Fruit fly (Drosophila melanogaster) whole organism, embryonic: ENCODE measurements around the gene klg.

ENCODE experiments used
- Abd-B ChIP-seq: fragments of 200-800 bp; sonication (Bioruptor generic); optimal IDR thresholded peaks from 2 replicates; lab custom pipeline; 2018; ENCODE audit warnings: missing biosample characterization, mild to moderate bottlenecking, missing genetic modification characterization, moderate library complexity
- Atf6 ChIP-seq: fragments of 200-800 bp; sonication (Bioruptor generic); IDR thresholded peaks from 2 replicates; pipeline ENCODE4 v1.3.6; 2022; ENCODE audit warnings: missing biosample characterization, missing genetic modification characterization
- B-H2 ChIP-seq: fragments of 200-800 bp; sonication (Bioruptor generic); optimal IDR thresholded peaks from 2 replicates; lab custom pipeline; 2018; ENCODE audit warnings: missing biosample characterization, mild to moderate bottlenecking, missing genetic modification characterization
- Bdp1 ChIP-seq: fragments of 200-800 bp; sonication (Bioruptor generic); optimal IDR thresholded peaks from 3 replicates; lab custom pipeline; 2016; ENCODE audit warnings: missing biosample characterization, missing genetic modification characterization
- CG10979 ChIP-seq: fragments of 200-800 bp; sonication (Bioruptor generic); optimal IDR thresholded peaks from 2 replicates; lab custom pipeline; 2018; ENCODE audit warnings: missing biosample characterization, mild to moderate bottlenecking, missing genetic modification characterization, moderate library complexity
- CG11085 ChIP-seq: fragments of 200-800 bp; sonication (Bioruptor generic); IDR thresholded peaks from 2 replicates; pipeline ENCODE4 v1.3.6; 2022; ENCODE audit warnings: missing biosample characterization, missing genetic modification characterization
- CG12155 ChIP-seq: fragments of 200-800 bp; sonication (Bioruptor generic); optimal IDR thresholded peaks from 3 replicates; lab custom pipeline; 2016; ENCODE audit warnings: missing biosample characterization, missing genetic modification characterization
- CG13287 ChIP-seq: fragments of 200-800 bp; sonication (Bioruptor generic); IDR thresholded peaks from 2 replicates; pipeline ENCODE4 v1.3.6; 2022; ENCODE audit warnings: missing biosample characterization, missing genetic modification characterization; ENCODE audit not compliant: partially characterized antibody
- CG17568 ChIP-seq: fragments of 200-800 bp; sonication (Bioruptor generic); optimal IDR thresholded peaks from 2 replicates; lab custom pipeline; 2018; ENCODE audit warnings: missing biosample characterization, mild to moderate bottlenecking, missing genetic modification characterization, moderate library complexity
- CG18476 ChIP-seq: fragments of 200-800 bp; sonication (Bioruptor generic); optimal IDR thresholded peaks from 2 replicates; lab custom pipeline; 2016; ENCODE audit warnings: missing biosample characterization, mild to moderate bottlenecking, missing genetic modification characterization
- CG18599 ChIP-seq: fragments of 200-800 bp; sonication (Bioruptor generic); optimal IDR thresholded peaks from 3 replicates; lab custom pipeline; 2017; ENCODE audit warnings: missing biosample characterization, missing genetic modification characterization, mild to moderate bottlenecking, moderate library complexity, missing genetic modification reagents
- CG2129 ChIP-seq: fragments of 200-800 bp; sonication (Bioruptor generic); IDR thresholded peaks from 2 replicates; pipeline ENCODE4 v1.3.6; 2022; ENCODE audit warnings: missing biosample characterization, missing genetic modification characterization; ENCODE audit not compliant: partially characterized antibody
- CG2889 ChIP-seq: fragments of 200-800 bp; sonication (Bioruptor generic); IDR thresholded peaks from 3 replicates; pipeline ENCODE4 v1.3.6; 2022; ENCODE audit warnings: missing biosample characterization, missing genetic modification characterization
- CG31441 ChIP-seq: fragments of 200-800 bp; sonication (Bioruptor generic); IDR thresholded peaks from 2 replicates; pipeline ENCODE4 v1.3.6; 2022; ENCODE audit warnings: missing biosample characterization, missing genetic modification characterization
- CG3163 ChIP-seq: fragments of 200-800 bp; sonication (Bioruptor generic); optimal IDR thresholded peaks from 3 replicates; lab custom pipeline; 2016; ENCODE audit warnings: missing biosample characterization, missing genetic modification characterization
- CG3281 ChIP-seq: fragments of 200-800 bp; sonication (Bioruptor generic); optimal IDR thresholded peaks from 3 replicates; lab custom pipeline; 2017; ENCODE audit warnings: missing biosample characterization, mild to moderate bottlenecking, missing genetic modification characterization
- CG4617 ChIP-seq: fragments of 200-800 bp; sonication (Bioruptor generic); optimal IDR thresholded peaks from 3 replicates; lab custom pipeline; 2016; ENCODE audit warnings: missing biosample characterization, missing genetic modification characterization, borderline replicate concordance
- CG4707 ChIP-seq: fragments of 200-800 bp; sonication (Bioruptor generic); optimal IDR thresholded peaks from 2 replicates; lab custom pipeline; 2018; ENCODE audit warnings: missing biosample characterization, mild to moderate bottlenecking, missing genetic modification characterization, moderate library complexity
- CG4730 ChIP-seq: fragments of 200-800 bp; sonication (Bioruptor generic); IDR thresholded peaks from 2 replicates; pipeline ENCODE4 v1.3.6; 2022; ENCODE audit warnings: missing biosample characterization, missing genetic modification characterization
- CG7556 ChIP-seq: fragments of 200-800 bp; sonication (Bioruptor generic); optimal IDR thresholded peaks from 2 replicates; lab custom pipeline; 2017; ENCODE audit warnings: missing biosample characterization, mild to moderate bottlenecking, missing genetic modification characterization
- Chrac-16 ChIP-seq: fragments of 200-800 bp; sonication (Bioruptor generic); optimal IDR thresholded peaks from 3 replicates; lab custom pipeline; 2016; ENCODE audit warnings: missing biosample characterization, missing genetic modification characterization
- Dip2 ChIP-seq: fragments of 200-800 bp; sonication (Bioruptor generic); IDR thresholded peaks from 2 replicates; pipeline ENCODE4 v1.3.6; 2022; ENCODE audit warnings: missing biosample characterization, missing genetic modification characterization
- GATAe ChIP-seq: fragments of 200-800 bp; sonication (Bioruptor generic); conservative IDR thresholded peaks from 2 replicates; pipeline ENCODE4 v1.3.6; 2022; ENCODE audit warnings: missing biosample characterization, missing genetic modification characterization
- Gsc ChIP-seq: fragments of 200-800 bp; sonication (Bioruptor generic); IDR thresholded peaks from 2 replicates; pipeline ENCODE4 v1.3.6; 2022; ENCODE audit warnings: missing biosample characterization, missing genetic modification characterization
- Oli ChIP-seq: fragments of 200-800 bp; sonication (Bioruptor generic); optimal IDR thresholded peaks from 2 replicates; lab custom pipeline; 2018; ENCODE audit warnings: missing biosample characterization, mild to moderate bottlenecking, missing genetic modification characterization, moderate library complexity
- Sry-β ChIP-seq: fragments of 200-800 bp; sonication (Bioruptor generic); optimal IDR thresholded peaks from 2 replicates; lab custom pipeline; 2018; ENCODE audit warnings: missing biosample characterization, mild to moderate bottlenecking, missing genetic modification characterization, moderate library complexity
- ash1 ChIP-seq: fragments of 200-800 bp; sonication (Bioruptor generic); optimal IDR thresholded peaks from 2 replicates; lab custom pipeline; 2018; ENCODE audit warnings: missing biosample characterization, mild to moderate bottlenecking, missing genetic modification characterization
- az2 ChIP-seq: fragments of 200-800 bp; sonication (Bioruptor generic); optimal IDR thresholded peaks from 3 replicates; lab custom pipeline; 2016; ENCODE audit warnings: missing biosample characterization, missing genetic modification characterization
- br ChIP-seq: fragments of >200 bp; optimal IDR thresholded peaks from 2 replicates; lab custom pipeline; 2017
- caup ChIP-seq: fragments of 200-800 bp; sonication (Bioruptor generic); optimal IDR thresholded peaks from 3 replicates; lab custom pipeline; 2017; ENCODE audit warnings: missing biosample characterization, mild to moderate bottlenecking, missing genetic modification characterization, moderate library complexity; ENCODE audit not compliant: severe bottlenecking
- corto ChIP-seq: fragments of 200-800 bp; sonication (Bioruptor generic); optimal IDR thresholded peaks from 2 replicates; lab custom pipeline; 2016; ENCODE audit warnings: missing biosample characterization, mild to moderate bottlenecking, missing genetic modification characterization, moderate library complexity
- croc ChIP-seq: fragments of 200-800 bp; sonication (Bioruptor generic); conservative IDR thresholded peaks from 3 replicates; pipeline ENCODE4 v1.3.6; 2022; ENCODE audit warnings: missing biosample characterization, missing genetic modification characterization
- dmrt99B ChIP-seq: fragments of 200-800 bp; sonication (Bioruptor generic); optimal IDR thresholded peaks from 2 replicates; lab custom pipeline; 2018; ENCODE audit warnings: missing biosample characterization, mild to moderate bottlenecking, missing genetic modification characterization, moderate library complexity
- dysf ChIP-seq: fragments of 200-800 bp; sonication (Bioruptor generic); IDR thresholded peaks from 3 replicates; pipeline ENCODE4 v1.3.6; 2022; ENCODE audit warnings: missing biosample characterization, missing genetic modification characterization
- fru ChIP-seq: fragments of >200 bp; optimal IDR thresholded peaks from 2 replicates; lab custom pipeline; 2017
- gce ChIP-seq: fragments of 200-800 bp; sonication (Bioruptor generic); IDR thresholded peaks from 3 replicates; pipeline ENCODE4 v1.3.6; 2022; ENCODE audit warnings: missing biosample characterization, missing genetic modification characterization
- gcm ChIP-seq: fragments of 200-800 bp; sonication (Bioruptor generic); optimal IDR thresholded peaks from 2 replicates; lab custom pipeline; 2019; ENCODE audit warnings: missing biosample characterization, mild to moderate bottlenecking, missing genetic modification characterization, moderate library complexity
- gro ChIP-seq: fragments of 200-800 bp; sonication (Bioruptor generic); optimal IDR thresholded peaks from 2 replicates; lab custom pipeline; 2016; ENCODE audit warnings: missing biosample characterization, missing genetic modification characterization
- kah ChIP-seq: fragments of 200-800 bp; sonication (Bioruptor generic); optimal IDR thresholded peaks from 2 replicates; lab custom pipeline; 2018; ENCODE audit warnings: missing biosample characterization, mild to moderate bottlenecking, missing genetic modification characterization
- lmd ChIP-seq: fragments of 200-800 bp; sonication (Bioruptor generic); IDR thresholded peaks from 2 replicates; pipeline ENCODE4 v1.3.6; 2022; ENCODE audit warnings: missing biosample characterization, missing genetic modification characterization
- peb ChIP-seq: fragments of 200-800 bp; sonication (Bioruptor generic); IDR thresholded peaks from 2 replicates; pipeline ENCODE4 v1.3.6; 2022; ENCODE audit warnings: missing biosample characterization, missing genetic modification characterization
- sim ChIP-seq: fragments of 200-800 bp; sonication (Bioruptor generic); IDR thresholded peaks from 2 replicates; pipeline ENCODE4 v1.3.6; 2022; ENCODE audit warnings: missing biosample characterization, missing genetic modification characterization
- so ChIP-seq: fragments of 200-800 bp; sonication (Bioruptor generic); IDR thresholded peaks from 3 replicates; pipeline ENCODE4 v1.3.6; 2022; ENCODE audit warnings: missing biosample characterization, missing genetic modification characterization
- stc ChIP-seq: fragments of 200-800 bp; sonication (Bioruptor generic); IDR thresholded peaks from 2 replicates; pipeline ENCODE4 v1.3.6; 2022; ENCODE audit warnings: missing biosample characterization, missing genetic modification characterization
- stwl ChIP-seq: fragments of 200-800 bp; sonication (Bioruptor generic); optimal IDR thresholded peaks from 3 replicates; lab custom pipeline; 2018; ENCODE audit warnings: missing biosample characterization, mild to moderate bottlenecking, missing genetic modification characterization, moderate library complexity
- tin ChIP-seq: fragments of 200-800 bp; sonication (Bioruptor generic); optimal IDR thresholded peaks from 3 replicates; lab custom pipeline; 2016; ENCODE audit warnings: missing biosample characterization, missing genetic modification characterization
- tll ChIP-seq, 2 experiments: fragments of 200-800 bp in 1 of 2; fragments of >200 bp in 1 of 2; sonication (Bioruptor generic) in 1 of 2; optimal IDR thresholded peaks; 2 replicates each; lab custom pipeline; 2017 to 2019; ENCODE audit warnings: missing biosample characterization in 2 of 2, missing genetic modification characterization in 2 of 2, mild to moderate bottlenecking in 1 of 2, moderate library complexity in 1 of 2
- tna ChIP-seq: fragments of 200-800 bp; sonication (Bioruptor generic); IDR thresholded peaks from 2 replicates; pipeline ENCODE4 v1.3.6; 2022; ENCODE audit warnings: missing biosample characterization, missing genetic modification characterization; ENCODE audit not compliant: partially characterized antibody
- vvl ChIP-seq: fragments of 200-800 bp; sonication (Bioruptor generic); IDR thresholded peaks from 2 replicates; pipeline ENCODE4 v1.3.6; 2022; ENCODE audit warnings: missing biosample characterization, missing genetic modification characterization
- yki ChIP-seq: fragments of >200 bp; optimal IDR thresholded peaks from 3 replicates; lab custom pipeline; 2018
- zen ChIP-seq: fragments of 200-800 bp; sonication (Bioruptor generic); optimal IDR thresholded peaks from 3 replicates; lab custom pipeline; 2018; ENCODE audit warnings: missing biosample characterization, mild to moderate bottlenecking, missing genetic modification characterization, moderate library complexity

klg gene

dm6 chr3R:22861982-22862381 lies 37.1 kb upstream of the klg start (continued):
- TF ChIP-seq CG4707 (GFP tag; lab: Kevin White, UChicago) (peak; percentile 13), sim (GFP tag; lab: Robert Waterston, UW) (0 out of 2 replicates have a peak, but pooled peaks have one; percentile 11), Atf6 (GFP tag; lab: Robert Waterston, UW) (no peak), CG10979 (tag; lab: Kevin White, UChicago) (no peak), gro (GFP tag; lab: Kevin White, UChicago) (no peak), CG7556 (GFP tag; lab: Kevin White, UChicago) (peak; percentile 62), stwl (tag; lab: Kevin White, UChicago) (no peak), kah (GFP tag; lab: Kevin White, UChicago) (no peak), CG3163 (no peak), zen (tag; lab: Kevin White, UChicago) (no peak), lmd (peak; percentile 70), vvl (GFP tag; lab: Robert Waterston, UW) (peak; percentile 68), Bdp1 (GFP tag; lab: Kevin White, UChicago) (peak; percentile 33), tin (no peak), CG17568 (GFP tag; lab: Kevin White, UChicago) (no peak), CG3281 (GFP tag; lab: Kevin White, UChicago) (peak; percentile 35), GATAe (GFP tag; lab: Robert Waterston, UW) (no peak), Oli (peak; percentile 65), croc (GFP tag; lab: Robert Waterston, UW) (peak; percentile 36; the same call in 2 of the 3 replicates), CG11085 (peak; percentile 29; the same call in 1 of the 2 replicates), Abd-B (GFP tag; lab: Kevin White, UChicago) (peak; percentile 8), Chrac-16 (GFP tag; lab: Kevin White, UChicago) (peak; percentile 17), CG4617 (GFP tag; lab: Kevin White, UChicago) (no peak), tna (GFP tag; lab: Robert Waterston, UW) (no peak), B-H2 (GFP tag; lab: Kevin White, UChicago) (no peak), CG18599 (GFP tag; lab: Kevin White, UChicago) (peak; percentile 78), CG2129 (no peak), Dip2 (no peak), dysf (GFP tag; lab: Robert Waterston, UW) (peak; percentile 57; the same call in 2 of the 3 replicates), gcm (GFP tag; lab: Kevin White, UChicago) (peak; percentile 7), Gsc (0 out of 2 replicates have a peak, but pooled peaks have one; percentile 28), gce (no peak), peb (GFP tag; lab: Robert Waterston, UW) (0 out of 2 replicates have a peak, but pooled peaks have one; percentile 34), CG2889 (no peak), so (GFP tag; lab: Robert Waterston, UW) (no peak), CG12155 (GFP tag; lab: Kevin White, UChicago) (no peak), yki (no peak), stc (GFP tag; lab: Robert Waterston, UW) (peak; percentile 40), az2 (GFP tag; lab: Kevin White, UChicago) (peak; percentile 26), Sry-β (GFP tag; lab: Kevin White, UChicago) (no peak), fru (lab: Kevin White, UChicago) (no peak), CG4730 (peak; percentile 35; the same call in 1 of the 2 replicates), caup (GFP tag; lab: Kevin White, UChicago) (peak; percentile 46), dmrt99B (tag; lab: Kevin White, UChicago) (peak; percentile 79), br (lab: Kevin White, UChicago) (no peak), ash1 (no peak), CG18476 (peak; percentile 33), corto (GFP tag; lab: Kevin White, UChicago) (no peak), CG13287 (no peak), tll (GFP tag; optimal IDR thresholded peaks at IDR 0.05; lab: Kevin White, UChicago) (no peak), CG31441 (GFP tag; lab: Robert Waterston, UW) (peak; percentile 70)
